Worm (Caenorhabditis elegans): Measurements from ENCODE around the gene nstp-7.

nstp-7 gene

DNA sequence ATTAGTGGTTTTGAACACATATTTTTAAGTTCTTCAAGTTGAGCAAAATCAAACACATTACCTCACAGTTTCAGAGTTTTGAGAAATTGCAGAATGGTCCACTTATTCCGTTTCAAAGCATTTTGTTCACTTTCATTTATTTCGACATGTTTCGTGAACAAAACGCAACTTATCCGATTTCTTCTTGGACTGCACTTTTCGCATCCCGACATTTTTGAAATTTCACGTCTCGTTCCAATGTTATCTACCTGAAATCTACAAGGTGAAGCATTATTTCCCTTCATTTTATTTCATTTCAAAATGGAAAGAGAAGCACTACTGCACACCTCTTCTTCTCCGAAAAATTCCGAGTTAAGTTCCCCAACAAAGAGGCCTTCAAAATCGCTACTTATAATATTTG lies 8.5 kb downstream of the nstp-7 start, which contains the start of gene ZK488.6:
Gene ZK488.6, plus strand, starts transcription at position 301 of the 400 bp plus-strand sequence.
- TF ChIP-seq egl-27 (tag; optimal IDR thresholded peaks at IDR 0.05) (no peak), sma-3 (GFP tag; optimal IDR thresholded peaks at IDR 0.05) (no peak), R02D3.7 (tag; optimal IDR thresholded peaks at IDR 0.05) (no peak), blmp-1 (tag; optimal IDR thresholded peaks at IDR 0.05; ENCODE audit: insufficient read depth) (no peak), ztf-11 (tag; optimal IDR thresholded peaks at IDR 0.05) (no peak), Y55F3AM.14 (GFP tag; optimal IDR thresholded peaks at IDR 0.05) (no peak), ceh-16 (tag; optimal IDR thresholded peaks at IDR 0.05) (no peak), unc-62 (GFP tag; optimal IDR thresholded peaks at IDR 0.05) (no peak), peb-1 (tag; optimal IDR thresholded peaks at IDR 0.05) (no peak), sma-9 (GFP tag; optimal IDR thresholded peaks at IDR 0.05) (no peak), sma-9 (tag; optimal IDR thresholded peaks at IDR 0.05) (no peak), nhr-77 (tag; optimal IDR thresholded peaks at IDR 0.05) (no peak), gmeb-1 (tag; optimal IDR thresholded peaks at IDR 0.05) (no peak), lin-13 (GFP tag; optimal IDR thresholded peaks at IDR 0.05) (no peak), nhr-21 (tag; optimal IDR thresholded peaks at IDR 0.05) (no peak), unc-39 (tag; optimal IDR thresholded peaks at IDR 0.05) (no peak), zag-1 (tag; optimal IDR thresholded peaks at IDR 0.05) (no peak), mdl-1 (tag; optimal IDR thresholded peaks at IDR 0.05) (no peak), ceh-82 (tag; optimal IDR thresholded peaks at IDR 0.05) (no peak), ama-1 (optimal IDR thresholded peaks at IDR 0.05) (no peak)

DNA sequence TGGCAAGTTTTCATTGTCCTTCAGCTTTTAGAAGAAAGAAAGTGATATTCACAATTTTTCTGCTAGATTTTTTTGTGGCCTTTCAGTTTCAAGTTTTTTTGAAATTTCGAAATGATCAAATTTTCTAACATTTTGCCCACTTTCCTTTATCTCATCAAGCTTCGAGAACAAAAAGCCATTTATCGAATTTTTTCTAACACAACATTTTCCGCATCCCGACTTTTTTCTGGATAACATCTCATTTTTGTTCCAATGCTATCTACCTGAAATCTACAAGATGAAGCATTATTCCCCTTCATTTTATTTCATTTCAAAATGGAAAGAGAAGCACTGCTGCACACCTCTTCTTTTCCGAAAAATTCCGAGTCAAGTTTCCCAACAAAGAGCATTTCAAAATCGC lies 11.2 kb downstream of the nstp-7 start, which contains the start of gene ZK488.5:
Gene ZK488.5, plus strand, starts transcription at position 301 of the 400 bp plus-strand sequence.
- TF ChIP-seq lin-39 (tag; optimal IDR thresholded peaks at IDR 0.05) (no peak), peb-1 (tag; optimal IDR thresholded peaks at IDR 0.05) (no peak), C34F6.9 (tag; optimal IDR thresholded peaks at IDR 0.05) (no peak), sma-3 (GFP tag; optimal IDR thresholded peaks at IDR 0.05) (no peak), lsy-2 (tag; optimal IDR thresholded peaks at IDR 0.05) (no peak), fos-1 (tag; optimal IDR thresholded peaks at IDR 0.05) (no peak), ama-1 (optimal IDR thresholded peaks at IDR 0.05) (no peak), nhr-23 (tag; optimal IDR thresholded peaks at IDR 0.05) (no peak), nhr-77 (tag; optimal IDR thresholded peaks at IDR 0.05) (no peak), snpc-4 (tag; optimal IDR thresholded peaks at IDR 0.05) (no peak), skn-1 (tag; optimal IDR thresholded peaks at IDR 0.05) (no peak), ztf-1 (GFP tag; conservative IDR thresholded peaks at IDR 0.05) (no peak), nhr-25 (tag; optimal IDR thresholded peaks at IDR 0.05) (no peak), ceh-16 (tag; optimal IDR thresholded peaks at IDR 0.05) (no peak)

- TF ChIP-seq nhr-12 (tag; optimal IDR thresholded peaks at IDR 0.05) (no peak), elt-1 (tag; optimal IDR thresholded peaks at IDR 0.05) (peak; percentile 29), crh-2 (tag; optimal IDR thresholded peaks at IDR 0.05) (no peak), mab-5 (tag; optimal IDR thresholded peaks at IDR 0.05) (no peak), sma-9 (GFP tag; optimal IDR thresholded peaks at IDR 0.05) (peak; percentile 76), sma-9 (tag; optimal IDR thresholded peaks at IDR 0.05) (no peak), ceh-16 (tag; optimal IDR thresholded peaks at IDR 0.05) (peak; percentile 83), unc-55 (GFP tag; optimal IDR thresholded peaks at IDR 0.05) (no peak)
These were observed 15.2 kb downstream of the nstp-7 start for ce11 chrV:596923-597322.

DNA sequence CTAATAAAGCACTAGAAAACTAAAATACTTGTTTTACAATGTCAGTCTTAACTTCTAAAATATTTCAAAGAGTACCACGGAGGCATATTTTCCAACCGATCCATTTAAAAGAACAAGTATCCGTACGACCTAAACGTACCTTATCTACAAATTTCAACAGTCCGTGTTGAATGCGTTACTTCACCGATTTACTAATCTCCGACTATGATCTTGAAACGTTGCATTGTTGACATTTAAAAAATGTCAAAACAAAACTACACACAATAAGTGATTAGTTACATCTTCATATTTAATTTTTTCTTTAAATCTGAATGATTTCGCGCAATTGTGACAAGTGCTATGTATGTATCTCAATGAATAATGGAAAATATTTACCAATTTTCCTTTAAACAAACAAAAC lies 16.1 kb downstream of the nstp-7 start:
- no peak for TF ChIP-seq peb-1 (tag; optimal IDR thresholded peaks at IDR 0.05)
- TF ChIP-seq nhr-25 (tag; optimal IDR thresholded peaks at IDR 0.05): peak; percentile 24
- peak; percentile 66 for TF ChIP-seq sma-9 (GFP tag; optimal IDR thresholded peaks at IDR 0.05)
- no peak for TF ChIP-seq sma-9 (tag; optimal IDR thresholded peaks at IDR 0.05)
- TF ChIP-seq fos-1 (tag; optimal IDR thresholded peaks at IDR 0.05): no peak
- no peak for TF ChIP-seq ama-1 (optimal IDR thresholded peaks at IDR 0.05)
- TF ChIP-seq elt-1 (tag; optimal IDR thresholded peaks at IDR 0.05): peak; percentile 72
- no peak for TF ChIP-seq mdl-1 (tag; optimal IDR thresholded peaks at IDR 0.05)
- peak; percentile 61 for TF ChIP-seq ceh-16 (tag; optimal IDR thresholded peaks at IDR 0.05)
- no peak for TF ChIP-seq mbf-1 (tag; optimal IDR thresholded peaks at IDR 0.05)
- TF ChIP-seq nhr-129 (tag; optimal IDR thresholded peaks at IDR 0.05): no peak
- TF ChIP-seq Y55F3AM.14 (GFP tag; optimal IDR thresholded peaks at IDR 0.05): no peak

ce11 chrV:598626-599025 lies 16.9 kb downstream of the nstp-7 start:
- TF ChIP-seq nhr-237 (tag; optimal IDR thresholded peaks at IDR 0.05) (no peak), nhr-21 (tag; optimal IDR thresholded peaks at IDR 0.05) (no peak), ztf-1 (GFP tag; conservative IDR thresholded peaks at IDR 0.05) (no peak), mbf-1 (tag; optimal IDR thresholded peaks at IDR 0.05) (no peak), zag-1 (tag; optimal IDR thresholded peaks at IDR 0.05) (no peak), ztf-4 (tag; optimal IDR thresholded peaks at IDR 0.05) (no peak), fos-1 (tag; optimal IDR thresholded peaks at IDR 0.05) (no peak), ceh-16 (tag; optimal IDR thresholded peaks at IDR 0.05) (no peak), ceh-82 (tag; optimal IDR thresholded peaks at IDR 0.05) (no peak), unc-62 (GFP tag; optimal IDR thresholded peaks at IDR 0.05) (no peak), peb-1 (tag; optimal IDR thresholded peaks at IDR 0.05) (no peak)

Measured in whole organism, L2 larva.